Worm (Caenorhabditis elegans): ENCODE data around the gene tsp-3.

tsp-3 gene

ce11 chrIII:13204682-13205081 is 7.8 kb upstream of the tsp-3 start, which contains the start of gene Y39E4B.11:
Gene Y39E4B.11, plus strand, starts transcription at chrIII:13204982.
- TF ChIP-seq die-1 (tag; optimal IDR thresholded peaks at IDR 0.05) (no peak), nhr-90 (tag; optimal IDR thresholded peaks at IDR 0.05) (no peak), athp-1 (tag; optimal IDR thresholded peaks at IDR 0.05) (no peak), mcd-1 (GFP tag; IDR thresholded peaks at IDR 0.05) (no peak), nfyb-1 (GFP tag; IDR thresholded peaks at IDR 0.05) (0 out of 2 replicates have a peak, but pooled peaks have one; percentile 34)

- TF ChIP-seq pbrm-1 (GFP tag; IDR thresholded peaks at IDR 0.05) (no peak), egl-44 (GFP tag; IDR thresholded peaks at IDR 0.05) (no peak), C06A6.2 (GFP tag; conservative IDR thresholded peaks at IDR 0.05) (no peak), snpc-1.1 (tag; optimal IDR thresholded peaks at IDR 0.05; ENCODE audit: insufficient read depth) (no peak), Y53G8AR.9 (GFP tag; conservative IDR thresholded peaks at IDR 0.05) (no peak), nhr-90 (tag; optimal IDR thresholded peaks at IDR 0.05) (no peak), attf-6 (GFP tag; IDR thresholded peaks at IDR 0.05) (no peak), akir-1 (GFP tag; optimal IDR thresholded peaks at IDR 0.05) (no peak), rpc-1 (optimal IDR thresholded peaks at IDR 0.05) (no peak), rpc-1 (tag; optimal IDR thresholded peaks at IDR 0.05) (no peak), nhr-80 (tag; optimal IDR thresholded peaks at IDR 0.05) (no peak), ceh-79 (tag; optimal IDR thresholded peaks at IDR 0.05) (no peak), lin-26 (GFP tag; IDR thresholded peaks at IDR 0.05) (no peak), attf-3 (GFP tag; conservative IDR thresholded peaks at IDR 0.05) (no peak), nhr-179 (tag; optimal IDR thresholded peaks at IDR 0.05) (no peak), lsy-27 (tag; optimal IDR thresholded peaks at IDR 0.05; ENCODE audit: borderline replicate concordance, insufficient read depth) (no peak), Y56A3A.18 (GFP tag; IDR thresholded peaks at IDR 0.05) (no peak), lsl-1 (GFP tag; optimal IDR thresholded peaks at IDR 0.05) (no peak), B0261.1 (tag; optimal IDR thresholded peaks at IDR 0.05) (no peak)
Observed at ce11 chrIII:13208978-13209377, 3.5 kb upstream of the tsp-3 start.

ce11 chrIII:13213111-13213510 is 645 bp downstream of the tsp-3 start:
- no peak for TF ChIP-seq ztf-25 (GFP tag; IDR thresholded peaks at IDR 0.05)
- no peak for TF ChIP-seq tbx-9 (tag; optimal IDR thresholded peaks at IDR 0.05; ENCODE audit: borderline replicate concordance)
- no peak for TF ChIP-seq ceh-27 (GFP tag; optimal IDR thresholded peaks at IDR 0.05)
- TF ChIP-seq dox-1 (GFP tag; IDR thresholded peaks at IDR 0.05): no peak
- no peak for TF ChIP-seq chd-7 (tag; optimal IDR thresholded peaks at IDR 0.05)
- TF ChIP-seq aptf-3 (GFP tag; IDR thresholded peaks at IDR 0.05): no peak
- TF ChIP-seq mes-4 (tag; optimal IDR thresholded peaks at IDR 0.05): no peak
- no peak for TF ChIP-seq B0019.2 (GFP tag; conservative IDR thresholded peaks at IDR 0.05)
- no peak for TF ChIP-seq Y56A3A.18 (GFP tag; IDR thresholded peaks at IDR 0.05)
- no peak for TF ChIP-seq ceh-91 (GFP tag; IDR thresholded peaks at IDR 0.05)

ce11 chrIII:13215682-13216081 is 3.2 kb downstream of the tsp-3 start:
- TF ChIP-seq attf-6 (GFP tag; IDR thresholded peaks at IDR 0.05) (no peak), nfya-2 (GFP tag; IDR thresholded peaks at IDR 0.05) (no peak), Y53F4B.3 (GFP tag; IDR thresholded peaks at IDR 0.05) (no peak), ztf-6 (GFP tag; IDR thresholded peaks at IDR 0.05) (no peak), attf-3 (GFP tag; conservative IDR thresholded peaks at IDR 0.05) (no peak), nhr-27 (tag; optimal IDR thresholded peaks at IDR 0.05) (no peak), B0035.1 (tag; optimal IDR thresholded peaks at IDR 0.05) (no peak), hlh-12 (tag; optimal IDR thresholded peaks at IDR 0.05) (no peak), B0261.1 (tag; optimal IDR thresholded peaks at IDR 0.05) (no peak), hlh-26 (GFP tag; conservative IDR thresholded peaks at IDR 0.05) (no peak), madf-3 (GFP tag; IDR thresholded peaks at IDR 0.05) (no peak), ceh-58 (GFP tag; IDR thresholded peaks at IDR 0.05) (no peak), snpc-3.4 (tag; optimal IDR thresholded peaks at IDR 0.05) (no peak), tbp1 (GFP tag; optimal IDR thresholded peaks at IDR 0.05) (no peak), sdz-38 (tag; optimal IDR thresholded peaks at IDR 0.05) (no peak), dpff-1 (tag; optimal IDR thresholded peaks at IDR 0.05) (no peak), rpc-1 (optimal IDR thresholded peaks at IDR 0.05) (no peak), rpc-1 (tag; optimal IDR thresholded peaks at IDR 0.05) (no peak), egl-18 (GFP tag; IDR thresholded peaks at IDR 0.05) (no peak), ztf-25 (GFP tag; IDR thresholded peaks at IDR 0.05) (no peak)
